Worm (Caenorhabditis elegans): ENCODE results near the gene kin-19.

Gene kin-19

ce11 chrIII:4095441-4096095 lies 9.1 kb upstream of the kin-19 start, which contains the start of gene C03C10.7:
Gene C03C10.7, plus strand, starts transcription at chrIII:4096045.
- TF ChIP-seq fos-1 (tag; optimal IDR thresholded peaks at IDR 0.05) (no peak), elt-3 (tag; optimal IDR thresholded peaks at IDR 0.05) (no peak), aly-2 (tag; optimal IDR thresholded peaks at IDR 0.05) (no peak), pha-4 (tag; optimal IDR thresholded peaks at IDR 0.05) (no peak), mdl-1 (tag; optimal IDR thresholded peaks at IDR 0.05) (no peak), egl-27 (tag; optimal IDR thresholded peaks at IDR 0.05) (no peak), nhr-12 (tag; optimal IDR thresholded peaks at IDR 0.05) (no peak), nhr-25 (tag; optimal IDR thresholded peaks at IDR 0.05) (no peak), hmg-11 (tag; optimal IDR thresholded peaks at IDR 0.05) (no peak), jun-1 (tag; optimal IDR thresholded peaks at IDR 0.05) (no peak), elt-1 (tag; optimal IDR thresholded peaks at IDR 0.05) (no peak), eor-1 (tag; optimal IDR thresholded peaks at IDR 0.05) (no peak), nhr-76 (tag; optimal IDR thresholded peaks at IDR 0.05) (no peak)

ce11 chrIII:4094681-4095080 lies 8.2 kb upstream of the kin-19 start, which contains the start of gene rnr-2:
Gene rnr-2, minus strand, starts transcription at chrIII:4094921.
- TF ChIP-seq R02D3.7 (tag; optimal IDR thresholded peaks at IDR 0.05) (no peak), ztf-4 (tag; optimal IDR thresholded peaks at IDR 0.05) (no peak), nhr-11 (tag; optimal IDR thresholded peaks at IDR 0.05) (no peak), nfya-1 (tag; optimal IDR thresholded peaks at IDR 0.05; ENCODE audit: insufficient read depth) (peak; percentile 12), nhr-43 (tag; optimal IDR thresholded peaks at IDR 0.05; ENCODE audit: poor library complexity, severe bottlenecking) (no peak), pha-4 (tag; optimal IDR thresholded peaks at IDR 0.05) (no peak), ZK546.5 (tag; optimal IDR thresholded peaks at IDR 0.05) (no peak), lin-39 (tag; optimal IDR thresholded peaks at IDR 0.05) (peak; percentile 26), nhr-12 (tag; optimal IDR thresholded peaks at IDR 0.05) (no peak), nhr-23 (tag; optimal IDR thresholded peaks at IDR 0.05) (no peak), fkh-2 (tag; optimal IDR thresholded peaks at IDR 0.05) (no peak)

- no peak for TF ChIP-seq ceh-82 (tag; optimal IDR thresholded peaks at IDR 0.05)
- TF ChIP-seq mdl-1 (tag; optimal IDR thresholded peaks at IDR 0.05): no peak
- TF ChIP-seq nhr-67 (tag; optimal IDR thresholded peaks at IDR 0.05): no peak
- TF ChIP-seq elt-3 (tag; optimal IDR thresholded peaks at IDR 0.05): no peak
- TF ChIP-seq lin-39 (tag; optimal IDR thresholded peaks at IDR 0.05): no peak
- TF ChIP-seq eor-1 (tag; optimal IDR thresholded peaks at IDR 0.05): no peak
- TF ChIP-seq unc-39 (tag; optimal IDR thresholded peaks at IDR 0.05): no peak
- TF ChIP-seq ama-1 (optimal IDR thresholded peaks at IDR 0.05): no peak
- no peak for TF ChIP-seq fkh-2 (tag; optimal IDR thresholded peaks at IDR 0.05)
- no peak for TF ChIP-seq ceh-9 (tag; optimal IDR thresholded peaks at IDR 0.05)
- TF ChIP-seq snpc-4 (tag; optimal IDR thresholded peaks at IDR 0.05): no peak
- TF ChIP-seq elt-1 (tag; optimal IDR thresholded peaks at IDR 0.05): no peak
- no peak for TF ChIP-seq egl-5 (tag; optimal IDR thresholded peaks at IDR 0.05)
- no peak for TF ChIP-seq ztf-4 (tag; optimal IDR thresholded peaks at IDR 0.05)
- TF ChIP-seq mml-1 (tag; optimal IDR thresholded peaks at IDR 0.05): no peak
- no peak for TF ChIP-seq nhr-28 (tag; optimal IDR thresholded peaks at IDR 0.05)
- no peak for TF ChIP-seq nhr-23 (tag; optimal IDR thresholded peaks at IDR 0.05)
Observed at ce11 chrIII:4092962-4093361, 6.5 kb upstream of the kin-19 start.

ce11 chrIII:4092020-4092419 lies 5.6 kb upstream of the kin-19 start, which contains the start of gene C03C10.5:
Gene C03C10.5, minus strand, starts transcription at chrIII:4092120.
- TF ChIP-seq mml-1 (tag; optimal IDR thresholded peaks at IDR 0.05) (no peak), zag-1 (tag; optimal IDR thresholded peaks at IDR 0.05) (no peak), jun-1 (tag; optimal IDR thresholded peaks at IDR 0.05) (no peak), fkh-10 (GFP tag; optimal IDR thresholded peaks at IDR 0.05) (no peak), sea-2 (GFP tag; optimal IDR thresholded peaks at IDR 0.05) (no peak), nhr-23 (tag; optimal IDR thresholded peaks at IDR 0.05) (no peak), lin-15B (tag; optimal IDR thresholded peaks at IDR 0.05) (no peak)

- no peak for TF ChIP-seq mdl-1 (tag; optimal IDR thresholded peaks at IDR 0.05)
- TF ChIP-seq daf-12 (tag; optimal IDR thresholded peaks at IDR 0.05): no peak
- TF ChIP-seq unc-39 (tag; optimal IDR thresholded peaks at IDR 0.05): no peak
- TF ChIP-seq aly-2 (tag; optimal IDR thresholded peaks at IDR 0.05): no peak
- TF ChIP-seq fkh-10 (GFP tag; optimal IDR thresholded peaks at IDR 0.05): no peak
- TF ChIP-seq nhr-43 (tag; optimal IDR thresholded peaks at IDR 0.05; ENCODE audit: poor library complexity, severe bottlenecking): no peak
- TF ChIP-seq fkh-2 (tag; optimal IDR thresholded peaks at IDR 0.05): no peak
- no peak for TF ChIP-seq fos-1 (tag; optimal IDR thresholded peaks at IDR 0.05)
- no peak for TF ChIP-seq ama-1 (optimal IDR thresholded peaks at IDR 0.05)
- no peak for TF ChIP-seq skn-1 (tag; optimal IDR thresholded peaks at IDR 0.05)
- no peak for TF ChIP-seq zag-1 (tag; optimal IDR thresholded peaks at IDR 0.05)
- no peak for TF ChIP-seq elt-1 (tag; optimal IDR thresholded peaks at IDR 0.05)
- no peak for TF ChIP-seq pqm-1 (tag; optimal IDR thresholded peaks at IDR 0.05)
- TF ChIP-seq nhr-28 (tag; optimal IDR thresholded peaks at IDR 0.05): no peak
- no peak for TF ChIP-seq sea-2 (GFP tag; optimal IDR thresholded peaks at IDR 0.05)
- TF ChIP-seq nhr-237 (tag; optimal IDR thresholded peaks at IDR 0.05): no peak
- no peak for TF ChIP-seq ztf-4 (tag; optimal IDR thresholded peaks at IDR 0.05)
Observed at ce11 chrIII:4090773-4091172, 4.3 kb upstream of the kin-19 start, which contains the start of gene C03C10.2. Gene C03C10.2, plus strand, starts transcription at chrIII:4091073.

Data from whole organism, L3 larva.